Worm (Caenorhabditis elegans): ENCODE measurements around the gene T24H7.9.

ce11 chrII:6235432-6236092 lies at the start of gene T24H7.9:
- TF ChIP-seq pqm-1 (tag; optimal IDR thresholded peaks at IDR 0.05) (no peak), mdl-1 (tag; optimal IDR thresholded peaks at IDR 0.05) (no peak), zag-1 (tag; optimal IDR thresholded peaks at IDR 0.05) (no peak), set-16 (GFP tag; IDR thresholded peaks at IDR 0.05) (no peak), lin-13 (GFP tag; optimal IDR thresholded peaks at IDR 0.05) (no peak), ztf-7 (tag; optimal IDR thresholded peaks at IDR 0.05) (no peak), R02D3.7 (tag; optimal IDR thresholded peaks at IDR 0.05) (no peak), nhr-11 (tag; optimal IDR thresholded peaks at IDR 0.05) (no peak), spr-3 (GFP tag; optimal IDR thresholded peaks at IDR 0.05) (no peak), nhr-25 (tag; optimal IDR thresholded peaks at IDR 0.05; ENCODE audit: borderline replicate concordance, insufficient read depth) (no peak)

All from whole organism, L4 larva.